Fruit fly (Drosophila melanogaster) Kc167 (cell line): ENCODE results near the gene PGRP-LD.

Source experiments
- Myc ChIP-seq: fragments of >200 bp; optimal IDR thresholded peaks from 2 replicates; lab custom pipeline; 2017; ENCODE audit warnings: missing external identifiers
- Sin3A ChIP-seq: fragments of >200 bp; optimal IDR thresholded peaks from 2 replicates; lab custom pipeline; 2018; ENCODE audit warnings: missing external identifiers
- h ChIP-seq: fragments of >200 bp; optimal IDR thresholded peaks from 3 replicates; lab custom pipeline; 2018; ENCODE audit warnings: missing external identifiers
- insv ChIP-seq: fragments of >200 bp; optimal IDR thresholded peaks from 3 replicates; lab custom pipeline; 2018; ENCODE audit warnings: missing external identifiers
- psq ChIP-seq: fragments of >200 bp; optimal IDR thresholded peaks from 2 replicates; lab custom pipeline; 2017; ENCODE audit warnings: missing external identifiers
- ttk ChIP-seq: sonication (Bioruptor generic); optimal IDR thresholded peaks from 2 replicates; lab custom pipeline; 2017; ENCODE audit warnings: missing external identifiers

The PGRP-LD gene

DNA sequence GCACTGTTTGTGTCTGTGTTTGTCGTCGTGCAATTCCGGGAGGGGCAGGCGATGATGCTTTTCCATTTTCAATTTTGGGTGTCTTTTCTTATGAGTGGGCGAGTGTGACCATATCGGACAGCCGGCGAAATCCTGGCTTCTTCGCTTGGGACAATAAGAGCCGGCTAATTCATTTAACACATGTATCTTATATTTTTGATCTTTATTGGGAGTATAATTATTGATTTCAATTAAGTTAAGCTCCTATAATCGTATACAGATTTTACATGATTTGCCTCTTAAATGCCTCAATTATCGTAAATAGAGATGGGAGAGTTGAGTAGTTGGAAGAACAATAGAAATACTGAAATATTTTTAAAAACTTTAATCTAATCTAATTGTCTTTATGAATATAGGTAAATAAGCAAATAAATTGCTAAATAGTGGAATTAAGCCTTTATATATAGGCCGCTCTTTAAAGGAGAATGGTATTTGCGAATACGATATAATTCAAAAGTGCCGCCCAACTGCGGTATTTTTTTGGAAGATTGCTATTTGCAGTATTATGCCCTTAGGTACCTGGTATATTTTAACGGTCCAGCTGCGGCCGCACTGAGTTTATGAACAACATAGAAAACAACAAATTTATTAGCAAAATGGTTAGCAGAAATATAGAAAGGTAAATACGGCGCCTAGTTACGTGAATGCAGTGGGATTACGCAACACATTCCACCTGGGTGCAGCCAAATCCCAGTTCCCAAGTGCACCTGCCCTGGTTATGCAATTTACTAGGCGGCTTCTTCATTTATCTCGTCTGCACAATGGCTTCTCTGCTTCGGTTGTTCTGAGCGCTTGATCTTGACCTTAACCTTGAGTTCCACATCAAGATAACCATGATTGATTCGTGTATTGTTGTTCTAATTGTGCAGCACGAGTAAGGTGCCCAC, at the start of gene PGRP-LD, which contains the start of the genes Myt1 and Pmi:
Gene PGRP-LD, plus strand, starts transcription at position 576 of the 926 bp plus-strand sequence.
Gene Myt1, minus strand, starts transcription at position 116 of the 926 bp plus-strand sequence.
Gene Pmi, plus strand, starts transcription at position 576 of the 926 bp plus-strand sequence.
- TF ChIP-seq h (no peak), Sin3A (lab: Kevin White, UChicago) (no peak), Myc (lab: Kevin White, UChicago) (no peak), psq (lab: Kevin White, UChicago) (no peak), ttk (lab: Kevin White, UChicago) (no peak), insv (lab: Kevin White, UChicago) (no peak)

dm6 chr3L:5731639-5732038, 48.2 kb upstream of the PGRP-LD start:
- no peak for TF ChIP-seq Myc (lab: Kevin White, UChicago)
- TF ChIP-seq h = no peak
- TF ChIP-seq psq (lab: Kevin White, UChicago) = no peak
- TF ChIP-seq insv (lab: Kevin White, UChicago) = no peak
- no peak for TF ChIP-seq Sin3A (lab: Kevin White, UChicago)

DNA sequence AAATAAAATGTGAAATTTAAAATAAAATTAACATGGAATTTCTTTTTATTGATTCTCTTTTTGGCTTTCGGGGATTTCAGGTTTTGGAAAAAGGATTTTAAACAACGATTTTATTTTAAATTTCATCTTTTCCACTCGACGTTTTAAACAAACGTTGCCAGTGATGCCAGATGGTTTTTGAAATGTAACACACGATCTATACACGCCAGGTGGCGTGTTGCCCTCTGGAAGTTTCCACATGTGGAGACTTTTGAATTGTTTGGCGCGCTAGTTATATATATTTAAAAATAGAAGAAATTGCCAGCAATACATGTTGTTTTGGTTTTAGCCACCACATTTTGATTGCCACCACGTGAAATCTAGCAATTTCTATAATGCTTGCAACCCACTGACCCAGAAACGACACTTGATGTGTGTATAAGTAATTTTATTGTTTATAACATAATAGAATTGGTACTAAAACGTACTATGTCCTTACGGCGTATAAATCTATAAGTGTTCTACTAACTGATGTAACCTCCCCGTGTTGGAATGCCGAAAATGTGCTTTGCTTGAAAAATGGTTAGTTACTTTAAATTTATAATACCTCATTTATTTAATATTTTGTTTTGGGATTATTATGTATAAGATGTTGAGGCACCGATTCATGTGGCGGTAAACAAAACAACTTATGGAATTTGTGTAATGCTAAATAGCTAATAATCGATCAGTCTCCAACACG, 30.1 kb upstream of the PGRP-LD start:
- TF ChIP-seq psq (lab: Kevin White, UChicago) = no peak
- TF ChIP-seq Myc (lab: Kevin White, UChicago) = no peak

- TF ChIP-seq h = no peak
- TF ChIP-seq psq (lab: Kevin White, UChicago) = no peak
- no peak for TF ChIP-seq insv (lab: Kevin White, UChicago)
- TF ChIP-seq Sin3A (lab: Kevin White, UChicago) = no peak
- TF ChIP-seq Myc (lab: Kevin White, UChicago) = no peak
- TF ChIP-seq ttk (lab: Kevin White, UChicago) = no peak
Observed at dm6 chr3L:5751417-5751739, 28.5 kb upstream of the PGRP-LD start.

DNA sequence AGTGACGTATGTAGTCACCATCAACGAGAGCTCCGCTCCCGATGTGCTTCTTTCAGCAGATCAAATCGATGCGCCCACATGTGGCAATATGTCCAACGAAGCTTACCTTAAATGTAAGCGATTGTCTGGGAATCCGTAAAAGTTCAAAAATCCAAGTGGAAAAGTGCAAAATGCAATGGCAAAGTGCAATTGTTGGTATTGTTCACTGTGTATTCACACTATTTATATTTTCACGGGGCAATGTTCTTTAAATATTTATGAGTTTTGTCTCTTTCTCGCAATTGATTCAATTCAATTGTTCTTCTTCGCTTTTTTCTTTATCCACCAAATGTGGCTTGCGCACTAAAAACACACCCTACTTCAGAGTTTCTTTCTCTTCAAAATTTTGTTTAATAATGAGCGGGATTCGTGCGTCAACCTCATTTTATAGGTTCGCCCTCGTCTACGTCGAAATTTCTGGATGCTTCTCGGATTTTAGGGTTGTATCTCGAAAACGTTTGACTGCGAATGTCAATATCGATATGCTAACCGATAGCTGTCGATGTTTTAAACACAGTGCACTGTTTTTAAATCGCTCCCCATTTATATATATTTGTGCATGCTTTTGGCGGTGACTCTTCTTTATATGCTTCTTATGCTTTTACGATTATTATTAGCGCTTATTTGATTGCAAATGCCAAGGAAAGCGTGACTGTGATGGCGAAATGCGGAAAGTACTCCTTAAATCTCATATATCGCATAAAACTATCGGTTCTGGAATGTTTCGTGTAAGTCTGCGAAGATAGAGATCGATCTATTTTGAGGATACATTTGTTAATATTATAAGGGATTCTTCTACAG, 27.9 kb upstream of the PGRP-LD start, which contains the start of gene DnaJ-1:
Gene DnaJ-1, minus strand, starts transcription at position 450 of the 840 bp plus-strand sequence.
- TF ChIP-seq Myc (lab: Kevin White, UChicago) (no peak), ttk (lab: Kevin White, UChicago) (no peak), insv (lab: Kevin White, UChicago) (no peak), psq (lab: Kevin White, UChicago) (no peak), h (no peak), Sin3A (lab: Kevin White, UChicago) (no peak)

DNA sequence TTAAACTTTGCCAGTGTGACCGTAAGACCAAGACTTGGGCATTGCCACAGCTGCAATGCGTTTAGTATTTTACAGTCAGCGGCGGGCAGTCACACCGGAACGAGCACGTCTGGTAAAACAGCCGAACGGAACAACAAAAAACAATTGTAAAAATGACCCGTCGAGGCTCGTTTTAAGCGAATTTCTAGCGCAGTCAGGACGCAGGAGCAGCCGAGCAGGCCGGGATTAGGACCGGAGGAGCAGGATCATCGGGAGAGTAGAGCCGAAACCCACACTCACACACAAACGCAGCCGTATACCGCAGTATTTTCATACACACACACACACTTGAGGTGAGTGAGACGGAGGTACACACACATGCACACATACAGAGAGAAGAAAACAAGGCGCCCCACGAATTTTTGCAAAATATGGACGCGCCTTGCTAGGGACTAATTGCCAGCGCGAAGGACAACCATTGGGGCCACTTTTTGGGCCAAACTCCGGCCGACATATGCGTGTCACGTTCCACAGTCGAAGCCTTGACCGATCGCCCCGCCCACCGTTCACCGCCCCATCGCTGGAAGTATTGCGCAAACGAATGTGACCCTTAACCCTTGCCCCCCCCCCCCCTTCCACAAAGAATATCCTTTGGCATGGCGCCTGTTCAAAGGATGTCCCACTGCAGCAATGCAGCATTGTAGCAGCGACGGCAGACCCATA, 26.8 kb upstream of the PGRP-LD start, which contains the start of gene Usp47:
Gene Usp47, plus strand, starts transcription at position 71 of the 702 bp plus-strand sequence.
- TF ChIP-seq Sin3A (lab: Kevin White, UChicago) = no peak
- TF ChIP-seq h = no peak
- no peak for TF ChIP-seq insv (lab: Kevin White, UChicago)

DNA sequence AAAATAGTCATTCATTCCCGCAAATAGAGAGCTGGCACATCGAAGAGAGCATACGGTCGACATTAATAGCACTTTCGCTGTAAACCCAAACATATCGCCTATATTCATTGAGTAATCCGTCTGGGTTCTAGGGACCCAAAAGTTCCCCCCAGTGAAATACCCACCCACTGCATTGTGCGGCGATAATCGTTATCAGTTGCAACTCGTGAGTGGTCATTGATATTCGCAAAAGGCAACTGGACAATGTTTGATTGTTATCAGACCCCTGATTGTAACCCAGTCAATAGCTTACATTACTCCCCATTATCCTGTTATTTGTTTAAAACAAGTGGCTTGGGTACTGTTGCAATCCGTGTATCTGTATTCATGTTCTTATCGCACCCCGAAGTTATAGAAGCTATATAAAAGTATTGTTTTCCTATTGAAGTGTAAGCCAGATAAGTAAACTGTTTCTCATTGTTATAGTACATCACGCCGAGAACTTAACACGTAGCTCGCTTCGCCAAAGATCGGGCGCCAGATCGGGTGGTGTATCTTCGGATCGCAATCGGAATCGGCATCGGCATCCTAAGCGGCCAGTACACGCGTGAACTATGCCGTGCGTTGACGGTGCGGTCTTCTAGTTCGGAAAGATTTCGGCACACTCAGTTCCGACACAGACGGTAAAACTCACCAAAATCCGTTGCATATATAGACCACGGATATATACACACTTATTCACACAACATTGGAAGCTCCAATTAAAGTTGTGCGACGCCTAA, 26.1 kb upstream of the PGRP-LD start:
- TF ChIP-seq ttk (lab: Kevin White, UChicago) (no peak), h (no peak), Myc (lab: Kevin White, UChicago) (no peak), Sin3A (lab: Kevin White, UChicago) (no peak), insv (lab: Kevin White, UChicago) (no peak), psq (lab: Kevin White, UChicago) (no peak)

dm6 chr3L:5764922-5765843, 14.7 kb upstream of the PGRP-LD start, which contains the start of gene CG10576:
Gene CG10576 (minus strand): TSS chr3L:5765702.
- no peak for TF ChIP-seq insv (lab: Kevin White, UChicago)
- no peak for TF ChIP-seq h
- TF ChIP-seq Sin3A (lab: Kevin White, UChicago) = no peak
- no peak for TF ChIP-seq psq (lab: Kevin White, UChicago)
- TF ChIP-seq ttk (lab: Kevin White, UChicago) = no peak
- TF ChIP-seq Myc (lab: Kevin White, UChicago) = no peak

dm6 chr3L:5765844-5766200, 14.0 kb upstream of the PGRP-LD start, which contains the start of gene Txl:
Gene Txl (plus strand): TSS chr3L:5765846.
- TF ChIP-seq Sin3A (lab: Kevin White, UChicago) = no peak
- no peak for TF ChIP-seq Myc (lab: Kevin White, UChicago)
- TF ChIP-seq psq (lab: Kevin White, UChicago) = no peak
- no peak for TF ChIP-seq insv (lab: Kevin White, UChicago)
- TF ChIP-seq h = no peak
- no peak for TF ChIP-seq ttk (lab: Kevin White, UChicago)
